Worm (Caenorhabditis elegans) whole organism, young adult: ENCODE measurements around the gene tftc-1.

Experiments
- B0035.1 ChIP-seq: sonication (generic microtip); optimal IDR thresholded peaks from 2 replicates; lab custom pipeline; 2016; ENCODE audit warnings: missing genetic modification characterization, mild to moderate bottlenecking, missing compliant biosample characterization, missing genotype, missing genetic modification reagents
- B0261.1 ChIP-seq: sonication (generic microtip); optimal IDR thresholded peaks from 2 replicates; lab custom pipeline; 2016; ENCODE audit warnings: mild to moderate bottlenecking, missing genetic modification characterization, moderate library complexity, missing compliant biosample characterization
- B0336.3 ChIP-seq: fragments of 200-800 bp; sonication (Bioruptor generic); IDR thresholded peaks from 2 replicates; pipeline ENCODE4 v1.3.6; 2022; ENCODE audit warnings: missing genetic modification characterization, missing compliant biosample characterization
- C06A6.2 ChIP-seq: fragments of 200-800 bp; sonication (Bioruptor generic); conservative IDR thresholded peaks from 2 replicates; pipeline ENCODE4 v1.3.6; 2022; ENCODE audit warnings: missing genetic modification characterization, missing compliant biosample characterization
- D2030.7 ChIP-seq: fragments of 200-800 bp; sonication (Bioruptor generic); IDR thresholded peaks from 2 replicates; pipeline ENCODE4 v1.3.6; 2022; ENCODE audit warnings: missing genetic modification reagents, missing genetic modification characterization, missing compliant biosample characterization
- F10E7.11 ChIP-seq: sonication (generic microtip); optimal IDR thresholded peaks from 2 replicates; lab custom pipeline; 2017; ENCODE audit warnings: mild to moderate bottlenecking, missing genetic modification characterization, moderate library complexity, missing compliant biosample characterization
- F39B2.1 ChIP-seq: fragments of 200-800 bp; sonication (Bioruptor generic); IDR thresholded peaks from 2 replicates; pipeline ENCODE4 v1.3.6; 2022; ENCODE audit warnings: missing genetic modification reagents, missing genetic modification characterization, missing compliant biosample characterization
- F57A8.1 ChIP-seq: fragments of 200-800 bp; sonication (Bioruptor generic); optimal IDR thresholded peaks from 2 replicates; lab custom pipeline; 2018; ENCODE audit warnings: mild to moderate bottlenecking, missing genetic modification characterization, moderate library complexity, missing compliant biosample characterization
- F57C9.4 ChIP-seq: sonication (generic microtip); optimal IDR thresholded peaks from 2 replicates; lab custom pipeline; 2017; ENCODE audit warnings: mild to moderate bottlenecking, missing genetic modification characterization, missing compliant biosample characterization
- Y53G8AR.9 ChIP-seq: fragments of 200-800 bp; sonication (Bioruptor generic); conservative IDR thresholded peaks from 2 replicates; pipeline ENCODE4 v1.3.6; 2022; ENCODE audit warnings: missing genetic modification reagents, missing genetic modification characterization, missing compliant biosample characterization
- Y67H2A.10 ChIP-seq: fragments of 200-800 bp; sonication (Bioruptor generic); conservative IDR thresholded peaks from 2 replicates; pipeline ENCODE4 v1.3.6; 2022; ENCODE audit warnings: missing genetic modification reagents, missing genetic modification characterization, missing compliant biosample characterization
- aptf-2 ChIP-seq: fragments of 200-800 bp; sonication (Bioruptor generic); conservative IDR thresholded peaks from 2 replicates; pipeline ENCODE4 v1.3.6; 2022; ENCODE audit warnings: missing genetic modification reagents, missing genetic modification characterization, missing compliant biosample characterization
- atf-7 ChIP-seq: sonication (generic microtip); optimal IDR thresholded peaks from 2 replicates; lab custom pipeline; 2017; ENCODE audit warnings: mild to moderate bottlenecking, missing genetic modification characterization, missing compliant biosample characterization
- athp-1 ChIP-seq: sonication (generic microtip); optimal IDR thresholded peaks from 2 replicates; lab custom pipeline; 2017; ENCODE audit warnings: mild to moderate bottlenecking, missing genetic modification characterization, missing compliant biosample characterization
- attf-5 ChIP-seq: fragments of 200-800 bp; sonication (Bioruptor generic); optimal IDR thresholded peaks from 2 replicates; lab custom pipeline; 2018; ENCODE audit warnings: mild to moderate bottlenecking, missing genetic modification characterization, missing compliant biosample characterization
- cebp-1 ChIP-seq, 2 experiments: fragments of 200-800 bp in 1 of 2; sonication (Bioruptor generic) in 1 of 2; sonication (generic microtip) in 1 of 2; IDR thresholded peaks in 1 of 2; optimal IDR thresholded peaks in 1 of 2; 2 replicates each; pipeline versions ENCODE4 v1.3.6 to Lab custom; 2017 to 2022; ENCODE audit warnings: missing compliant biosample characterization in 2 of 2, missing genetic modification characterization in 2 of 2, mild to moderate bottlenecking in 1 of 2, missing genetic modification reagents in 1 of 2, moderate library complexity in 1 of 2
- cebp-2 ChIP-seq: fragments of 200-800 bp; sonication (Bioruptor generic); IDR thresholded peaks from 2 replicates; pipeline ENCODE4 v1.3.6; 2022; ENCODE audit warnings: missing genetic modification characterization, missing compliant biosample characterization
- ceh-79 ChIP-seq: sonication (generic microtip); optimal IDR thresholded peaks from 2 replicates; lab custom pipeline; 2017; ENCODE audit warnings: mild to moderate bottlenecking, missing genetic modification characterization, missing compliant biosample characterization
- chd-7 ChIP-seq: sonication (generic microtip); optimal IDR thresholded peaks from 2 replicates; lab custom pipeline; 2016; ENCODE audit warnings: mild to moderate bottlenecking, missing genetic modification characterization, moderate library complexity, missing compliant biosample characterization
- dpff-1 ChIP-seq: sonication (generic microtip); optimal IDR thresholded peaks from 2 replicates; lab custom pipeline; 2017; ENCODE audit warnings: mild to moderate bottlenecking, missing genetic modification characterization, missing compliant biosample characterization
- efl-1 ChIP-seq: fragments of 150-350 bp; optimal IDR thresholded peaks from 2 replicates; lab custom pipeline; 2014; ENCODE audit warnings: missing biosample characterization, missing genetic modification reagents, missing genetic modification characterization
- egl-18 ChIP-seq: fragments of 200-800 bp; sonication (Bioruptor generic); IDR thresholded peaks from 2 replicates; pipeline ENCODE4 v1.3.6; 2022; ENCODE audit warnings: missing genetic modification reagents, missing genetic modification characterization, missing compliant biosample characterization
- egl-44 ChIP-seq: fragments of 200-800 bp; sonication (Bioruptor generic); IDR thresholded peaks from 2 replicates; pipeline ENCODE4 v1.3.6; 2022; ENCODE audit warnings: missing genetic modification reagents, missing genetic modification characterization, missing compliant biosample characterization
- ekl-4 ChIP-seq: fragments of 200-800 bp; sonication (Bioruptor generic); IDR thresholded peaks from 2 replicates; pipeline ENCODE4 v1.3.6; 2022; ENCODE audit warnings: missing genetic modification reagents, missing genetic modification characterization, missing compliant biosample characterization
- hmg-1.2 ChIP-seq: fragments of 200-800 bp; sonication (Bioruptor generic); IDR thresholded peaks from 2 replicates; pipeline ENCODE4 v1.3.6; 2022; ENCODE audit warnings: missing genetic modification reagents, missing genetic modification characterization, missing compliant biosample characterization
- hsf-1 ChIP-seq: fragments of 200-800 bp; sonication (Bioruptor generic); IDR thresholded peaks from 2 replicates; pipeline ENCODE4 v1.3.6; 2022; ENCODE audit warnings: missing genetic modification reagents, missing genetic modification characterization, missing compliant biosample characterization
- let-526 ChIP-seq: fragments of 200-800 bp; sonication (Bioruptor generic); IDR thresholded peaks from 2 replicates; pipeline ENCODE4 v1.3.6; 2022; ENCODE audit warnings: missing genetic modification reagents, missing genetic modification characterization, missing compliant biosample characterization
- lin-35 ChIP-seq, 3 experiments: fragments of 150-350 bp in 2 of 3; sonication (generic microtip) in 1 of 3; optimal IDR thresholded peaks; 2 replicates each; lab custom pipeline; 2014 to 2018; ENCODE audit warnings: missing biosample characterization in 3 of 3, missing genetic modification characterization in 3 of 3, missing genetic modification reagents in 3 of 3
- lsl-1 ChIP-seq: fragments of 200-800 bp; sonication (Bioruptor generic); optimal IDR thresholded peaks from 2 replicates; lab custom pipeline; 2018; ENCODE audit warnings: mild to moderate bottlenecking, missing genetic modification characterization, moderate library complexity, missing compliant biosample characterization
- madf-10 ChIP-seq: sonication (generic microtip); optimal IDR thresholded peaks from 2 replicates; lab custom pipeline; 2016; ENCODE audit warnings: mild to moderate bottlenecking, missing genetic modification characterization, missing compliant biosample characterization
- mxl-1 ChIP-seq: sonication (generic microtip); optimal IDR thresholded peaks from 2 replicates; lab custom pipeline; 2016; ENCODE audit warnings: missing genetic modification characterization, missing compliant biosample characterization
- nfyb-1 ChIP-seq: fragments of 200-800 bp; sonication (Bioruptor generic); IDR thresholded peaks from 2 replicates; pipeline ENCODE4 v1.3.6; 2022; ENCODE audit warnings: missing genetic modification reagents, missing genetic modification characterization, missing compliant biosample characterization
- pbrm-1 ChIP-seq: fragments of 200-800 bp; sonication (Bioruptor generic); IDR thresholded peaks from 2 replicates; pipeline ENCODE4 v1.3.6; 2022; ENCODE audit warnings: missing genetic modification reagents, missing genetic modification characterization, missing compliant biosample characterization
- rcor-1 ChIP-seq: fragments of 200-800 bp; sonication (Bioruptor generic); IDR thresholded peaks from 2 replicates; pipeline ENCODE4 v1.3.6; 2022; ENCODE audit warnings: missing genetic modification reagents, missing genetic modification characterization, missing compliant biosample characterization
- repo-1 ChIP-seq: sonication (generic microtip); optimal IDR thresholded peaks from 2 replicates; lab custom pipeline; 2017; ENCODE audit warnings: mild to moderate bottlenecking, missing genetic modification characterization, missing compliant biosample characterization
- snpc-1.1 ChIP-seq: sonication (generic microtip); optimal IDR thresholded peaks from 2 replicates; lab custom pipeline; 2017; ENCODE audit warnings: missing genetic modification characterization, mild to moderate bottlenecking, missing compliant biosample characterization, antibody characterized with exemption, moderate library complexity, missing genotype, missing genetic modification reagents; ENCODE audit not compliant: insufficient read depth
- snpc-1.3 ChIP-seq: sonication (generic microtip); optimal IDR thresholded peaks from 2 replicates; lab custom pipeline; 2017; ENCODE audit warnings: missing genetic modification characterization, mild to moderate bottlenecking, missing compliant biosample characterization, antibody characterized with exemption, moderate library complexity, missing genotype, missing genetic modification reagents; ENCODE audit not compliant: insufficient read depth
- tbp1 ChIP-seq: fragments of 200-800 bp; sonication (Bioruptor generic); optimal IDR thresholded peaks from 2 replicates; lab custom pipeline; 2018; ENCODE audit warnings: mild to moderate bottlenecking, missing genetic modification characterization, missing compliant biosample characterization
- tbx-9 ChIP-seq: sonication (generic microtip); optimal IDR thresholded peaks from 2 replicates; lab custom pipeline; 2016; ENCODE audit warnings: borderline replicate concordance, missing genetic modification characterization, inconsistent platforms, missing compliant biosample characterization
- unc-62 ChIP-seq: fragments of 150-350 bp; optimal IDR thresholded peaks from 2 replicates; lab custom pipeline; 2014; ENCODE audit warnings: missing biosample characterization, missing genetic modification reagents, missing genetic modification characterization
- xnd-1 ChIP-seq: sonication (generic microtip); optimal IDR thresholded peaks from 2 replicates; lab custom pipeline; 2016; ENCODE audit warnings: missing genotype, missing genetic modification reagents, missing genetic modification characterization, missing compliant biosample characterization
- zfh-2 ChIP-seq: fragments of 200-800 bp; sonication (Bioruptor generic); conservative IDR thresholded peaks from 2 replicates; pipeline ENCODE4 v1.3.6; 2022; ENCODE audit warnings: missing genetic modification reagents, missing genetic modification characterization, missing compliant biosample characterization
- ztf-26 ChIP-seq: sonication (generic microtip); optimal IDR thresholded peaks from 2 replicates; lab custom pipeline; 2017; ENCODE audit warnings: missing genetic modification characterization, missing compliant biosample characterization

Gene tftc-1

ce11 chrIV:2388949-2389495 lies 40.0 kb downstream of the tftc-1 start, which contains the start of gene trap-3 (continued):
- TF ChIP-seq athp-1 (peak; percentile 92), unc-62 (GFP tag; lab: Kevin White, UChicago) (peak; percentile 22), zfh-2 (GFP tag; lab: Robert Waterston, UW) (peak; percentile 98), ekl-4 (GFP tag; lab: Robert Waterston, UW) (peak; percentile 97)

- TF ChIP-seq egl-18: 0 out of 2 replicates have a peak, but pooled peaks have one; percentile 17
- peak; percentile 57; the same call in 1 of the 2 replicates for TF ChIP-seq zfh-2 (GFP tag; lab: Robert Waterston, UW)
- no peak for TF ChIP-seq F57A8.1 (GFP tag; lab: Kevin White, UChicago)
- TF ChIP-seq, all 124 proteins: peak for 2
Measured at ce11 chrIV:2389745-2390144, 40.7 kb downstream of the tftc-1 start.

ce11 chrIV:2390251-2390672 lies 41.2 kb downstream of the tftc-1 start:
- TF ChIP-seq tbx-9 (tag; lab: Kevin White, UChicago) (no peak), chd-7 (tag; lab: Kevin White, UChicago) (peak; percentile 55), repo-1 (tag; lab: Kevin White, UChicago) (peak; percentile 68), nfyb-1 (peak; percentile 64), C06A6.2 (no peak), ceh-79 (peak; percentile 36), B0261.1 (tag; lab: Kevin White, UChicago) (peak; percentile 35), B0336.3 (GFP tag; lab: Robert Waterston, UW) (peak; percentile 85), hmg-1.2 (GFP tag; lab: Robert Waterston, UW) (peak; percentile 14; the same call in 1 of the 2 replicates), let-526 (GFP tag; lab: Robert Waterston, UW) (no peak), F39B2.1 (GFP tag; lab: Robert Waterston, UW) (0 out of 2 replicates have a peak, but pooled peaks have one; percentile 51), lin-35 (GFP tag; optimal IDR thresholded peaks at IDR 0.05; lab: Kevin White, UChicago) (peak in 1 of 3 experiments; percentile 46), madf-10 (tag; lab: Kevin White, UChicago) (peak; percentile 29), tbp1 (peak; percentile 48), B0035.1 (tag; lab: Kevin White, UChicago) (peak; percentile 45), athp-1 (peak; percentile 86), dpff-1 (peak; percentile 52), efl-1 (peak; percentile 45), egl-18 (0 out of 2 replicates have a peak, but pooled peaks have one; percentile 60), lsl-1 (GFP tag; lab: Kevin White, UChicago) (peak; percentile 39), egl-44 (GFP tag; lab: Robert Waterston, UW) (no peak), snpc-1.1 (peak; percentile 35), snpc-1.3 (tag; lab: Kevin White, UChicago) (peak; percentile 76), pbrm-1 (GFP tag; lab: Robert Waterston, UW) (peak; percentile 72), Y53G8AR.9 (GFP tag; lab: Robert Waterston, UW) (peak; percentile 72; the same call in 1 of the 2 replicates), Y67H2A.10 (GFP tag; lab: Robert Waterston, UW) (no peak), cebp-2 (0 out of 2 replicates have a peak, but pooled peaks have one; percentile 56), attf-5 (GFP tag; lab: Kevin White, UChicago) (peak; percentile 41), hsf-1 (GFP tag; lab: Robert Waterston, UW) (peak; percentile 62; the same call in 1 of the 2 replicates), D2030.7 (peak; percentile 41; the same call in 1 of the 2 replicates), ztf-26 (tag; lab: Kevin White, UChicago) (peak; percentile 60), xnd-1 (tag; lab: Kevin White, UChicago) (no peak), aptf-2 (GFP tag; lab: Robert Waterston, UW) (no peak), atf-7 (tag; lab: Kevin White, UChicago) (peak; percentile 61), mxl-1 (tag; lab: Kevin White, UChicago) (no peak), rcor-1 (no peak), F57C9.4 (tag; lab: Kevin White, UChicago) (no peak), cebp-1 (GFP tag; IDR thresholded peaks at IDR 0.05; lab: Robert Waterston, UW) (no peak), cebp-1 (tag; optimal IDR thresholded peaks at IDR 0.05; lab: Kevin White, UChicago) (peak; percentile 59), F10E7.11 (peak; percentile 46)
